Worm (Caenorhabditis elegans) whole organism, L4 larva: ENCODE results near the gene T16G12.12.

ENCODE experiments used
- D1046.2 ChIP-seq: fragments of 200-800 bp; sonication (Bioruptor generic); IDR thresholded peaks from 2 replicates; pipeline ENCODE4 v1.3.6; 2022; ENCODE audit warnings: missing genetic modification characterization, missing compliant biosample characterization
- F37D6.2 ChIP-seq: sonication (generic microtip); optimal IDR thresholded peaks from 2 replicates; lab custom pipeline; 2016; ENCODE audit warnings: mild to moderate bottlenecking, missing genetic modification characterization, missing compliant biosample characterization
- F44E2.7 ChIP-seq: fragments of 200-800 bp; sonication (Bioruptor generic); IDR thresholded peaks from 2 replicates; pipeline ENCODE4 v2.1.2; 2022; ENCODE audit warnings: missing genetic modification characterization, missing compliant biosample characterization
- Y48G9A.11 ChIP-seq: fragments of 200-800 bp; sonication (Bioruptor generic); IDR thresholded peaks from 2 replicates; pipeline ENCODE4 v1.3.6; 2022; ENCODE audit warnings: missing genetic modification reagents, missing genetic modification characterization, missing compliant biosample characterization
- ZK546.5 ChIP-seq, 2 experiments: sonication (generic microtip); optimal IDR thresholded peaks; 2 replicates each; lab custom pipeline; 2017; ENCODE audit warnings: missing biosample characterization in 2 of 2, missing genetic modification characterization in 2 of 2
- arid-1 ChIP-seq: fragments of 200-800 bp; sonication (Bioruptor generic); conservative IDR thresholded peaks from 2 replicates; pipeline ENCODE4 v1.3.6; 2022; ENCODE audit warnings: missing genetic modification reagents, missing genetic modification characterization, missing compliant biosample characterization
- ceh-62 ChIP-seq: sonication (generic microtip); optimal IDR thresholded peaks from 2 replicates; lab custom pipeline; 2017; ENCODE audit warnings: missing biosample characterization, missing genetic modification characterization
- dmd-6 ChIP-seq: fragments of 200-800 bp; sonication (Bioruptor generic); IDR thresholded peaks from 2 replicates; pipeline ENCODE4 v1.3.6; 2022; ENCODE audit warnings: missing genetic modification reagents, missing genetic modification characterization, missing compliant biosample characterization
- dmd-9 ChIP-seq: fragments of 200-800 bp; sonication (Bioruptor generic); IDR thresholded peaks from 2 replicates; pipeline ENCODE4 v1.3.6; 2022; ENCODE audit warnings: missing genetic modification reagents, missing genetic modification characterization, missing compliant biosample characterization
- fkh-10 ChIP-seq: fragments of 150-350 bp; optimal IDR thresholded peaks from 2 replicates; lab custom pipeline; 2014; ENCODE audit warnings: missing biosample characterization, missing genetic modification reagents, missing genetic modification characterization
- hlh-11 ChIP-seq: fragments of 200-800 bp; sonication (Bioruptor generic); optimal IDR thresholded peaks from 2 replicates; lab custom pipeline; 2018; ENCODE audit warnings: mild to moderate bottlenecking, missing genetic modification characterization, missing compliant biosample characterization
- lin-29 ChIP-seq: fragments of 200-800 bp; sonication (Bioruptor generic); IDR thresholded peaks from 2 replicates; pipeline ENCODE4 v1.3.6; 2022; ENCODE audit warnings: missing genetic modification reagents, missing genetic modification characterization, missing compliant biosample characterization
- lin-39 ChIP-seq: fragments of 150-350 bp; optimal IDR thresholded peaks from 2 replicates; lab custom pipeline; 2014; ENCODE audit warnings: missing biosample characterization, missing genetic modification reagents, missing genetic modification characterization
- mdt-29 ChIP-seq: fragments of 200-800 bp; sonication (Bioruptor generic); IDR thresholded peaks from 2 replicates; pipeline ENCODE4 v1.3.6; 2022; ENCODE audit warnings: missing genetic modification reagents, missing genetic modification characterization, missing compliant biosample characterization
- nhr-10 ChIP-seq: fragments of 150-350 bp; optimal IDR thresholded peaks from 2 replicates; lab custom pipeline; 2014; ENCODE audit warnings: missing biosample characterization, missing genetic modification characterization
- nhr-11 ChIP-seq: fragments of 150-350 bp; optimal IDR thresholded peaks from 2 replicates; lab custom pipeline; 2014; ENCODE audit warnings: missing biosample characterization, missing genetic modification characterization
- nhr-42 ChIP-seq: fragments of 200-800 bp; sonication (Bioruptor generic); IDR thresholded peaks from 2 replicates; pipeline ENCODE4 v1.3.6; 2022; ENCODE audit warnings: missing genetic modification characterization, missing compliant biosample characterization
- nhr-76 ChIP-seq: fragments of 150-350 bp; optimal IDR thresholded peaks from 2 replicates; lab custom pipeline; 2014; ENCODE audit warnings: missing biosample characterization, missing genetic modification characterization
- pha-4 ChIP-seq, 2 experiments: fragments of 150-350 bp in 1 of 2; fragments of 200-800 bp in 1 of 2; sonication (Bioruptor generic) in 1 of 2; IDR thresholded peaks in 1 of 2; optimal IDR thresholded peaks in 1 of 2; 2 replicates each; pipeline versions ENCODE4 v1.3.6 to Lab custom; 2014 to 2022; ENCODE audit warnings: missing genetic modification characterization in 2 of 2, missing genetic modification reagents in 2 of 2, missing biosample characterization in 1 of 2, missing compliant biosample characterization in 1 of 2
- skn-1 ChIP-seq: fragments of 150-350 bp; optimal IDR thresholded peaks from 2 replicates; lab custom pipeline; 2014; ENCODE audit warnings: missing biosample characterization, missing genetic modification characterization
- spr-1 ChIP-seq: sonication (generic microtip); optimal IDR thresholded peaks from 2 replicates; lab custom pipeline; 2016; ENCODE audit warnings: mild to moderate bottlenecking, missing genetic modification characterization, missing compliant biosample characterization
- unc-130 ChIP-seq: sonication (generic microtip); optimal IDR thresholded peaks from 2 replicates; lab custom pipeline; 2016; ENCODE audit warnings: missing genetic modification reagents, missing genetic modification characterization, missing compliant biosample characterization
- unc-62 ChIP-seq, 3 experiments: fragments of 150-350 bp in 1 of 3; sonication (generic microtip); optimal IDR thresholded peaks in 2 of 3; peaks in 1 of 3; 1 replicate in 1 of 3; 2 replicates in 2 of 3; lab custom pipeline; 2014 to 2017; ENCODE audit warnings: missing biosample characterization in 3 of 3, missing genetic modification characterization in 3 of 3, missing genetic modification reagents in 3 of 3, missing genotype in 1 of 3

Gene T16G12.12

ce11 chrIII:10108995-10109394 lies 55.6 kb downstream of the T16G12.12 start, which contains the start of gene T16H12.9:
Gene T16H12.9, plus strand, starts transcription at chrIII:10109295.
- TF ChIP-seq unc-62 (GFP tag; optimal IDR thresholded peaks at IDR 0.05 in 1 of 2; lab: Kevin White, UChicago): no peak
- no peak for TF ChIP-seq unc-62 (tag; optimal IDR thresholded peaks at IDR 0.05; lab: Kevin White, UChicago)
- no peak for TF ChIP-seq unc-130
- TF ChIP-seq F44E2.7 (GFP tag; lab: Robert Waterston, UW): no peak
- no peak for TF ChIP-seq spr-1
- no peak for TF ChIP-seq dmd-6 (GFP tag; lab: Robert Waterston, UW)
- no peak for TF ChIP-seq arid-1
- TF ChIP-seq F37D6.2 (tag; lab: Kevin White, UChicago): no peak
- TF ChIP-seq dmd-9 (GFP tag; lab: Robert Waterston, UW): no peak
- TF ChIP-seq nhr-11 (tag; lab: Kevin White, UChicago): no peak

- TF ChIP-seq Y48G9A.11 (GFP tag; lab: Robert Waterston, UW) (no peak), skn-1 (tag; lab: Kevin White, UChicago) (no peak), nhr-10 (tag; lab: Kevin White, UChicago) (no peak), nhr-76 (tag; lab: Kevin White, UChicago) (no peak), pha-4 (GFP tag; IDR thresholded peaks at IDR 0.05; lab: Robert Waterston, UW) (no peak), pha-4 (tag; optimal IDR thresholded peaks at IDR 0.05; lab: Kevin White, UChicago) (no peak), dmd-9 (GFP tag; lab: Robert Waterston, UW) (no peak), mdt-29 (GFP tag; lab: Robert Waterston, UW) (no peak), nhr-42 (GFP tag; lab: Robert Waterston, UW) (no peak), dmd-6 (GFP tag; lab: Robert Waterston, UW) (no peak), lin-39 (no peak), hlh-11 (tag; lab: Kevin White, UChicago) (no peak), unc-130 (no peak), ZK546.5 (tag; optimal IDR thresholded peaks at IDR 0.05; lab: Kevin White, UChicago) (no peak), ceh-62 (tag; lab: Kevin White, UChicago) (no peak), fkh-10 (no peak), lin-29 (no peak), D1046.2 (no peak)
Observed at ce11 chrIII:10112958-10113357, 59.5 kb downstream of the T16G12.12 start, which contains the start of gene vps-29. Gene vps-29, minus strand, starts transcription at chrIII:10113058.
